Worm (Caenorhabditis elegans) whole organism, midembryonic: ENCODE data around the gene F38H4.5.

Experiments
- cog-1 ChIP-seq: sonication (generic microtip); optimal IDR thresholded peaks from 2 replicates; lab custom pipeline; 2016; ENCODE audit warnings: missing genetic modification characterization, missing compliant biosample characterization
- flt-1 ChIP-seq: fragments of 200-800 bp; sonication (Bioruptor generic); IDR thresholded peaks from 2 replicates; pipeline ENCODE4 v1.3.6; 2022; ENCODE audit warnings: missing genetic modification characterization, missing compliant biosample characterization
- klf-2 ChIP-seq: fragments of 200-800 bp; sonication (Bioruptor generic); conservative IDR thresholded peaks from 2 replicates; pipeline ENCODE4 v1.3.6; 2022; ENCODE audit warnings: missing genetic modification reagents, missing genetic modification characterization, missing compliant biosample characterization
- med-1 ChIP-seq: sonication (generic microtip); optimal IDR thresholded peaks from 2 replicates; lab custom pipeline; 2017; ENCODE audit warnings: missing genetic modification characterization, mild to moderate bottlenecking, missing compliant biosample characterization, antibody characterized with exemption, missing genetic modification reagents; ENCODE audit not compliant: insufficient read depth
- ref-1 ChIP-seq: fragments of 200-800 bp; sonication (Bioruptor generic); conservative IDR thresholded peaks from 2 replicates; pipeline ENCODE4 v1.3.6; 2022; ENCODE audit warnings: missing genetic modification reagents, missing genetic modification characterization, missing compliant biosample characterization
- tab-1 ChIP-seq: fragments of 200-800 bp; sonication (Bioruptor generic); IDR thresholded peaks from 2 replicates; pipeline ENCODE4 v1.3.6; 2022; ENCODE audit warnings: missing genetic modification characterization, missing compliant biosample characterization
- ztf-23 ChIP-seq: fragments of 200-800 bp; sonication (Bioruptor generic); IDR thresholded peaks from 2 replicates; pipeline ENCODE4 v1.3.6; 2022; ENCODE audit warnings: missing genetic modification reagents, missing genetic modification characterization, missing compliant biosample characterization

ce11 chrIV:11847771-11848312 lies 4.1 kb upstream of the F38H4.5 start, which contains the start of the genes F38H4.6 and F38H4.4:
- TF ChIP-seq med-1 (GFP tag; lab: Kevin White, UChicago): no peak
- no peak for TF ChIP-seq klf-2 (GFP tag; lab: Robert Waterston, UW)
- TF ChIP-seq cog-1 (tag; lab: Kevin White, UChicago): no peak
- TF ChIP-seq ztf-23 (GFP tag; lab: Robert Waterston, UW): no peak
- no peak for TF ChIP-seq ref-1 (GFP tag; lab: Robert Waterston, UW)
- TF ChIP-seq flt-1: no peak
- no peak for TF ChIP-seq tab-1 (GFP tag; lab: Robert Waterston, UW)
